Fruit fly (Drosophila melanogaster) whole organism: Measurements from ENCODE around the gene Cpr30F.

Experiments
- CG8478 ChIP-seq: fragments of >200 bp; optimal IDR thresholded peaks from 2 replicates; lab custom pipeline; 2018; ENCODE audit warnings: inconsistent platforms
- pan ChIP-seq: fragments of >200 bp; optimal IDR thresholded peaks from 2 replicates; lab custom pipeline; 2017
- psq ChIP-seq: fragments of >200 bp; optimal IDR thresholded peaks from 2 replicates; lab custom pipeline; 2017
- usp ChIP-seq: fragments of >200 bp; optimal IDR thresholded peaks from 2 replicates; lab custom pipeline; 2017; ENCODE audit warnings: missing biosample characterization, missing genetic modification characterization, mixed read lengths

DNA sequence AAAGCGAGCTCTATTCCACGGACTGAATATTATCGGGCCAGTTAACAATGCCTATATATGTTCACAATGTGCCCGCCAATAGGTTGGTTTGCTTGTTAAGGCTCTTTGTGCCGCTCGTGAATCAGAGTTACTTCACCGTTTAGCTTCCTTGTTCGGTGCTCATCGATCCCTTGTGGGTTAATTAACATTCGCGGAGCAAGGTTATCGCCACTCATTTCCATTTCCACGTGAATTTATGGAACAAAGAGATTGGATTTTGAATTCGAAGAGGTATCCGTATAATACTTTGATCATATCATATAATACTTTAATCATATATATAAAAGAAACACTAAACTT, 15.5 kb upstream of the Cpr30F start:
- no peak for TF ChIP-seq usp
- TF ChIP-seq psq (lab: Kevin White, UChicago): no peak
- TF ChIP-seq pan (lab: Kevin White, UChicago): no peak
- no peak for TF ChIP-seq CG8478 (lab: Kevin White, UChicago)
